Fruit fly (Drosophila melanogaster) whole organism, embryonic: Measurements from ENCODE around the gene Vti1a.

Source experiments
- CG10267 ChIP-seq: fragments of 200-800 bp; sonication (Bioruptor generic); optimal IDR thresholded peaks from 2 replicates; lab custom pipeline; 2018; ENCODE audit warnings: missing biosample characterization, mild to moderate bottlenecking, missing genetic modification characterization, moderate library complexity
- CG10321 ChIP-seq: fragments of 200-800 bp; sonication (Bioruptor generic); IDR thresholded peaks from 2 replicates; pipeline ENCODE4 v1.3.6; 2022; ENCODE audit warnings: missing biosample characterization, missing genetic modification characterization
- CG10431 ChIP-seq: fragments of 200-800 bp; sonication (Bioruptor generic); optimal IDR thresholded peaks from 3 replicates; lab custom pipeline; 2018; ENCODE audit warnings: missing biosample characterization, mild to moderate bottlenecking, missing genetic modification characterization
- CG12071 ChIP-seq: fragments of 200-800 bp; sonication (Bioruptor generic); optimal IDR thresholded peaks from 3 replicates; lab custom pipeline; 2018; ENCODE audit warnings: missing biosample characterization, mild to moderate bottlenecking, missing genetic modification characterization
- CG13123 ChIP-seq: fragments of 200-800 bp; sonication (Bioruptor generic); optimal IDR thresholded peaks from 2 replicates; lab custom pipeline; 2016; ENCODE audit warnings: missing biosample characterization, missing genetic modification characterization
- CG13296 ChIP-seq: fragments of 200-800 bp; sonication (Bioruptor generic); optimal IDR thresholded peaks from 3 replicates; lab custom pipeline; 2018; ENCODE audit warnings: missing biosample characterization, mild to moderate bottlenecking, missing genetic modification characterization
- CG13624 ChIP-seq: fragments of 200-800 bp; sonication (Bioruptor generic); optimal IDR thresholded peaks from 2 replicates; lab custom pipeline; 2016; ENCODE audit warnings: missing biosample characterization, missing genetic modification characterization
- CG15514 ChIP-seq: fragments of 200-800 bp; sonication (Bioruptor generic); optimal IDR thresholded peaks from 3 replicates; lab custom pipeline; 2017; ENCODE audit warnings: missing biosample characterization, missing genetic modification characterization, mild to moderate bottlenecking, moderate library complexity, missing genetic modification reagents
- CG32532 ChIP-seq: fragments of 200-800 bp; sonication (Bioruptor generic); IDR thresholded peaks from 2 replicates; pipeline ENCODE4 v1.3.6; 2022; ENCODE audit warnings: missing biosample characterization, missing genetic modification characterization
- CG42726 ChIP-seq: fragments of 200-800 bp; sonication (Bioruptor generic); IDR thresholded peaks from 2 replicates; pipeline ENCODE4 v1.3.6; 2022; ENCODE audit warnings: missing biosample characterization, missing genetic modification characterization; ENCODE audit not compliant: partially characterized antibody
- CG4360 ChIP-seq: fragments of 200-800 bp; sonication (Bioruptor generic); IDR thresholded peaks from 2 replicates; pipeline ENCODE4 v1.3.6; 2022; ENCODE audit warnings: missing biosample characterization, missing genetic modification characterization
- CG6175 ChIP-seq: fragments of 200-800 bp; sonication (Bioruptor generic); IDR thresholded peaks from 3 replicates; pipeline ENCODE4 v1.3.6; 2022; ENCODE audit warnings: missing biosample characterization, missing genetic modification characterization
- CG7963 ChIP-seq: fragments of 200-800 bp; sonication (Bioruptor generic); IDR thresholded peaks from 3 replicates; pipeline ENCODE4 v1.3.6; 2022; ENCODE audit warnings: missing biosample characterization, missing genetic modification characterization; ENCODE audit not compliant: partially characterized antibody
- Fer1 ChIP-seq: fragments of 200-800 bp; sonication (Bioruptor generic); optimal IDR thresholded peaks from 2 replicates; lab custom pipeline; 2017; ENCODE audit warnings: missing biosample characterization, mild to moderate bottlenecking, missing genetic modification characterization
- HLHmδ ChIP-seq: fragments of 200-800 bp; sonication (Bioruptor generic); optimal IDR thresholded peaks from 2 replicates; lab custom pipeline; 2018; ENCODE audit warnings: missing biosample characterization, mild to moderate bottlenecking, missing genetic modification characterization, moderate library complexity
- Hsf ChIP-seq: fragments of 200-800 bp; sonication (Bioruptor generic); optimal IDR thresholded peaks from 3 replicates; lab custom pipeline; 2016; ENCODE audit warnings: missing biosample characterization, missing genetic modification characterization
- Kr ChIP-seq: fragments of 200-800 bp; sonication (Bioruptor generic); optimal IDR thresholded peaks from 2 replicates; lab custom pipeline; 2017; ENCODE audit warnings: missing biosample characterization, mild to moderate bottlenecking, missing genetic modification characterization
- MTF-1 ChIP-seq: fragments of 200-800 bp; sonication (Bioruptor generic); optimal IDR thresholded peaks from 2 replicates; lab custom pipeline; 2018; ENCODE audit warnings: missing biosample characterization, mild to moderate bottlenecking, missing genetic modification characterization, borderline replicate concordance
- NfI ChIP-seq: fragments of 200-800 bp; sonication (Bioruptor generic); optimal IDR thresholded peaks from 3 replicates; lab custom pipeline; 2018; ENCODE audit warnings: missing biosample characterization, mild to moderate bottlenecking, missing genetic modification characterization, moderate library complexity
- Optix ChIP-seq: fragments of 200-800 bp; sonication (Bioruptor generic); IDR thresholded peaks from 3 replicates; pipeline ENCODE4 v1.3.6; 2022; ENCODE audit warnings: missing biosample characterization, missing genetic modification characterization
- amos ChIP-seq: fragments of 200-800 bp; sonication (Bioruptor generic); IDR thresholded peaks from 2 replicates; pipeline ENCODE4 v1.3.6; 2022; ENCODE audit warnings: missing biosample characterization, missing genetic modification characterization; ENCODE audit not compliant: partially characterized antibody
- chm ChIP-seq: fragments of 200-800 bp; sonication (Bioruptor generic); IDR thresholded peaks from 2 replicates; pipeline ENCODE4 v1.3.6; 2022; ENCODE audit warnings: missing biosample characterization, missing genetic modification characterization
- crol ChIP-seq: fragments of 200-800 bp; sonication (Bioruptor generic); IDR thresholded peaks from 2 replicates; pipeline ENCODE4 v1.3.6; 2022; ENCODE audit warnings: missing biosample characterization, missing genetic modification characterization
- cwo ChIP-seq: fragments of 200-800 bp; sonication (Bioruptor generic); optimal IDR thresholded peaks from 3 replicates; lab custom pipeline; 2017; ENCODE audit warnings: missing biosample characterization, missing genetic modification characterization, mild to moderate bottlenecking, moderate library complexity, missing genetic modification reagents
- da ChIP-seq: fragments of 200-800 bp; sonication (Bioruptor generic); optimal IDR thresholded peaks from 2 replicates; lab custom pipeline; 2016; ENCODE audit warnings: missing biosample characterization, missing genetic modification characterization
- disco-r ChIP-seq: fragments of 200-800 bp; sonication (Bioruptor generic); optimal IDR thresholded peaks from 2 replicates; lab custom pipeline; 2016; ENCODE audit warnings: missing biosample characterization, missing genetic modification characterization
- exex ChIP-seq: fragments of 200-800 bp; sonication (Bioruptor generic); optimal IDR thresholded peaks from 4 replicates; lab custom pipeline; 2018; ENCODE audit warnings: missing biosample characterization, mild to moderate bottlenecking, missing genetic modification characterization, moderate library complexity
- fd102C ChIP-seq: fragments of 200-800 bp; sonication (Bioruptor generic); optimal IDR thresholded peaks from 2 replicates; lab custom pipeline; 2018; ENCODE audit warnings: missing biosample characterization, mild to moderate bottlenecking, missing genetic modification characterization, moderate library complexity
- kay ChIP-seq: fragments of 200-800 bp; sonication (Bioruptor generic); optimal IDR thresholded peaks from 2 replicates; lab custom pipeline; 2016; ENCODE audit warnings: missing biosample characterization, missing genetic modification characterization
- nerfin-1 ChIP-seq: fragments of 200-800 bp; sonication (Bioruptor generic); optimal IDR thresholded peaks from 3 replicates; lab custom pipeline; 2019; ENCODE audit warnings: missing biosample characterization, mild to moderate bottlenecking, missing genetic modification characterization, moderate library complexity
- pan ChIP-seq, 4 experiments: fragments of >200 bp in 3 of 4; fragments of 200-800 bp in 1 of 4; sonication (Bioruptor generic) in 1 of 4; optimal IDR thresholded peaks in 3 of 4; IDR thresholded peaks in 1 of 4; 2 replicates each; pipeline versions ENCODE4 v1.3.6 to Lab custom; 2017 to 2022; ENCODE audit warnings: missing biosample characterization in 2 of 4, missing genetic modification characterization in 2 of 4, mixed read lengths in 1 of 4
- pho ChIP-seq: fragments of 200-800 bp; sonication (Bioruptor generic); optimal IDR thresholded peaks from 2 replicates; lab custom pipeline; 2016; ENCODE audit warnings: missing biosample characterization, missing genetic modification characterization
- phol ChIP-seq: fragments of 200-800 bp; sonication (Bioruptor generic); optimal IDR thresholded peaks from 3 replicates; lab custom pipeline; 2018; ENCODE audit warnings: missing biosample characterization, mild to moderate bottlenecking, missing genetic modification characterization, moderate library complexity
- pita ChIP-seq: fragments of 200-800 bp; sonication (Bioruptor generic); optimal IDR thresholded peaks from 2 replicates; lab custom pipeline; 2017; ENCODE audit warnings: missing biosample characterization, mild to moderate bottlenecking, missing genetic modification characterization
- ro ChIP-seq: fragments of 200-800 bp; sonication (Bioruptor generic); IDR thresholded peaks from 2 replicates; pipeline ENCODE4 v1.3.6; 2022; ENCODE audit warnings: missing biosample characterization, missing genetic modification characterization
- sc ChIP-seq, 3 experiments: fragments of >200 bp in 2 of 3; fragments of 200-800 bp in 1 of 3; sonication (Bioruptor generic) in 1 of 3; optimal IDR thresholded peaks; 2 replicates in 2 of 3; 3 replicates in 1 of 3; lab custom pipeline; 2017; ENCODE audit warnings: mild to moderate bottlenecking in 1 of 3, missing biosample characterization in 1 of 3, missing genetic modification characterization in 1 of 3, missing genetic modification reagents in 1 of 3
- sd ChIP-seq: fragments of 200-800 bp; sonication (Bioruptor generic); optimal IDR thresholded peaks from 3 replicates; lab custom pipeline; 2018; ENCODE audit warnings: missing biosample characterization, mild to moderate bottlenecking, missing genetic modification characterization, moderate library complexity
- sens-2 ChIP-seq: fragments of 200-800 bp; sonication (Bioruptor generic); IDR thresholded peaks from 2 replicates; pipeline ENCODE4 v1.3.6; 2022; ENCODE audit warnings: missing biosample characterization, missing genetic modification characterization
- seq ChIP-seq: fragments of 200-800 bp; sonication (Bioruptor generic); IDR thresholded peaks from 2 replicates; pipeline ENCODE4 v1.3.6; 2022; ENCODE audit warnings: missing biosample characterization, missing genetic modification characterization
- stc ChIP-seq: fragments of 200-800 bp; sonication (Bioruptor generic); IDR thresholded peaks from 2 replicates; pipeline ENCODE4 v1.3.6; 2022; ENCODE audit warnings: missing biosample characterization, missing genetic modification characterization
- trem ChIP-seq: fragments of 200-800 bp; optimal IDR thresholded peaks from 3 replicates; lab custom pipeline; 2019; ENCODE audit warnings: missing biosample characterization, mild to moderate bottlenecking, missing genetic modification characterization, moderate library complexity
- zen ChIP-seq: fragments of 200-800 bp; sonication (Bioruptor generic); optimal IDR thresholded peaks from 3 replicates; lab custom pipeline; 2018; ENCODE audit warnings: missing biosample characterization, mild to moderate bottlenecking, missing genetic modification characterization, moderate library complexity

Vti1a gene

dm6 chr3L:698748-699367 lies 6.1 kb upstream of the Vti1a start, which contains the start of gene CG13894 (continued):
- no peak for TF ChIP-seq CG12071 (GFP tag; lab: Kevin White, UChicago)
- TF ChIP-seq NfI (GFP tag; lab: Kevin White, UChicago), result no peak
- TF ChIP-seq Optix (GFP tag; lab: Robert Waterston, UW), result 0 out of 3 replicates have a peak, but pooled peaks have one; percentile 17
- no peak for TF ChIP-seq HLHmδ (GFP tag; lab: Kevin White, UChicago)
- TF ChIP-seq disco-r (GFP tag; lab: Kevin White, UChicago), result no peak
- TF ChIP-seq pho (GFP tag; lab: Kevin White, UChicago), result no peak
- TF ChIP-seq trem (tag; lab: Kevin White, UChicago), result no peak
- TF ChIP-seq sd (tag; lab: Kevin White, UChicago), result peak; percentile 62
- TF ChIP-seq phol (tag; lab: Kevin White, UChicago), result no peak
- no peak for TF ChIP-seq kay (GFP tag; lab: Kevin White, UChicago)
- 0 out of 2 replicates have a peak, but pooled peaks have one; percentile 22 for TF ChIP-seq sens-2
- TF ChIP-seq cwo (GFP tag; lab: Kevin White, UChicago), result no peak
- TF ChIP-seq chm (GFP tag; lab: Robert Waterston, UW), result peak; percentile 77
- no peak for TF ChIP-seq pan (optimal IDR thresholded peaks at IDR 0.05; lab: Kevin White, UChicago)
- no peak for TF ChIP-seq pan (GFP tag; optimal IDR thresholded peaks at IDR 0.05 in 1 of 2, IDR thresholded peaks at IDR 0.05 in 1 of 2)
- no peak for TF ChIP-seq CG7963
- no peak for TF ChIP-seq da (GFP tag; lab: Kevin White, UChicago)
- no peak for TF ChIP-seq Hsf (GFP tag; lab: Kevin White, UChicago)
- no peak for TF ChIP-seq Kr (GFP tag; lab: Kevin White, UChicago)
- no peak for TF ChIP-seq sc (optimal IDR thresholded peaks at IDR 0.05; lab: Kevin White, UChicago)
- no peak for TF ChIP-seq sc (GFP tag; optimal IDR thresholded peaks at IDR 0.05; lab: Kevin White, UChicago)
- no peak for TF ChIP-seq CG13296 (GFP tag; lab: Kevin White, UChicago)
- no peak for TF ChIP-seq CG10321 (GFP tag; lab: Robert Waterston, UW)
- peak; percentile 56 for TF ChIP-seq CG15514
- TF ChIP-seq crol, result no peak
- TF ChIP-seq seq (GFP tag; lab: Robert Waterston, UW), result no peak
- TF ChIP-seq stc (GFP tag; lab: Robert Waterston, UW), result no peak
- TF ChIP-seq CG10431 (GFP tag; lab: Kevin White, UChicago), result no peak
- TF ChIP-seq CG13624 (GFP tag; lab: Kevin White, UChicago), result peak; percentile 47
- no peak for TF ChIP-seq nerfin-1
- TF ChIP-seq amos (GFP tag; lab: Robert Waterston, UW), result peak; percentile 31; the same call in 1 of the 2 replicates
- TF ChIP-seq CG42726, result peak; percentile 24; the same call in 1 of the 2 replicates
- TF ChIP-seq CG10267 (tag; lab: Kevin White, UChicago), result no peak
- peak; percentile 29 for TF ChIP-seq Fer1 (GFP tag; lab: Kevin White, UChicago)
- no peak for TF ChIP-seq pita (GFP tag; lab: Kevin White, UChicago)
- TF ChIP-seq exex (tag; lab: Kevin White, UChicago), result no peak
- no peak for TF ChIP-seq ro (GFP tag; lab: Robert Waterston, UW)
- TF ChIP-seq fd102C, result no peak
- peak; percentile 54; the same call in 2 of the 3 replicates for TF ChIP-seq CG6175 (GFP tag; lab: Robert Waterston, UW)
- TF ChIP-seq MTF-1, result no peak
- peak; percentile 21; the same call in 1 of the 2 replicates for TF ChIP-seq CG32532 (GFP tag; lab: Robert Waterston, UW)
- no peak for TF ChIP-seq CG4360 (GFP tag; lab: Robert Waterston, UW)
- TF ChIP-seq CG13123 (GFP tag; lab: Kevin White, UChicago), result no peak
- no peak for TF ChIP-seq zen (tag; lab: Kevin White, UChicago)
